Worm (Caenorhabditis elegans): ENCODE measurements around the gene flr-1.

Gene flr-1

DNA sequence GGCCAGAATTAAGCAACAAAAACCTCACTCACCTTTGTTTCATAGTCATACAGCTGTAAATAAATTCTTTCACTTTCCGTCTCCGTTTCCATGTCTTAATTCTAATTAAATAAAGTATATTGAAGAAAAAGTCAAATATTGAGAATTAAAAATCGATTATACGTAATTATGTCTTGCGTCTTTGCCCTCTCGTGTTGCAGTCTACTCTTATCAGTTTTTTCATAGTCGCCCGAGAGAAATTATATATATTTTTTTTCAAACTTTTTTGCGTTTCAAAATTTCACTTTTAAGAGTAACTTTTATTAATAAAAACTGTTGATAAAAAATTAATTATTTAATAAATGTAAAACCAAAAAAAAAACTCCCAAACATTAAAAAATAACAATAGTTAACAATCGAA is at the start of gene flr-1:
TSS of gene flr-1 (minus strand) at position 101 of the 400 bp plus-strand sequence.
- TF ChIP-seq nhr-48 (tag; optimal IDR thresholded peaks at IDR 0.05) (no peak), aha-1 (tag) (peak; percentile 2)

DNA sequence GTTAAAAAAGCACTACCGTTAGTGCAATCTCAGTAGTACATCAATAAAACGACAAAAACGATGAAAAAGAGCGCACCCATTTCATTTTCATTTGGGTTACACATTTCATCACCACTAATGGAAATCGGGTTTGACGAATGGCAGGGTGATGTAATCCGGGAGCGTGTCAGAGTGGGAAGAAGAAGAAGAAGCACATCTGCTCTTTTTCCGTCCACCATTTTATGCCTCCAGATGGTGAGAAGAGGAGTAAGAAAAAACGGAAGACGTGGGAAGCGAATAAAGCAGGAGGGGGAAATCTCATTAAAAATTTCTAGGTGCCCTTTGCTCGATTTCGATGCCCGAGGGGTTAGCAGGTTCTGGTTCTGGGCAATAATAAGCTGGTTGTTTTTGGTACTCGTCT is 49.7 kb upstream of the flr-1 start:
- TF ChIP-seq aha-1 (tag) (peak; percentile 74), dmd-8 (GFP tag; IDR thresholded peaks at IDR 0.05) (no peak)

DNA sequence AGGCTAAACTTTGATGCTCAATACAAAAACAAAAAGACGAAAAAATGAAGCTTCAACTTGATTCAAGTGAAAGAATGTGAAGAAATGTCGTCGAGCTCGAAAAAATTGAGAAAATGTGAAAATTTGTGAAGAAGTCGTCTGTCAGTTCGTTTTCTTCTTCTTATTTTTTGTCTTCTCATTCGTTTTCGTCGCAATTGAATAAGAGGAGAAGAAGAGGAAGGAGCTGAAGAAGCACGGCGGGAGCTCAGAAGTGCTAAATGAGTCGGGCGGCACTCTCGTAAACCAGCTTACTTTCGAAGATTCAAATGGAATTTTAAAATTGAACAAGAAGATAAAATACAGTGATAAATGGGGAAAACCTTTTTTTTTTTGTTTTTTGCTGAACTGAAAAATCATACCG is 48.9 kb upstream of the flr-1 start:
- TF ChIP-seq fkh-10 (GFP tag; optimal IDR thresholded peaks at IDR 0.05) (peak; percentile 25), unc-62 (GFP tag; optimal IDR thresholded peaks at IDR 0.05 in 1 of 2) (peak in 1 of 2 experiments; percentile 52), unc-62 (tag; optimal IDR thresholded peaks at IDR 0.05) (no peak), dmd-9 (GFP tag; IDR thresholded peaks at IDR 0.05) (no peak)

DNA sequence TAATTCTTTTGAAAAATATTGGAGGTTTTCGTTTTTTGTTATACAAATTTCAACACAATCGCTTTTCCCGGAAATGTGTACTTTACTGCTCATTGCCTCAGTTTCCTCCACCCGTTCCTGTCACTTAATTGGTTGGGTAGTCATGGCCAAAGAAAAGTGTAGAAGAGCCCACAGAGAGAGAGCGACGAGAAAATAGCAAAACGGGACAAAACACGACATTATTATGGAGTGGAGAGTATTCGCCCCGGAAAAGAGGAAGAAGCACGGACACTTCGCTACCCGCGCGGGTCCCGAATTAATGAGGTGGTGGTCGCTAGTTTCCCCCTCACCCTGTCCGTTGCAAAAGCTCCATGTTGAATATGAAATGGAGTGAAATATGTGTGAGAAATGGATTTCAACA is 47.5 kb upstream of the flr-1 start:
- no peak for TF ChIP-seq tra-1 (GFP tag; IDR thresholded peaks at IDR 0.05)
- no peak for TF ChIP-seq ztf-7 (tag; optimal IDR thresholded peaks at IDR 0.05)
- TF ChIP-seq php-3 (GFP tag; IDR thresholded peaks at IDR 0.05) = no peak
- no peak for TF ChIP-seq lin-39 (tag; optimal IDR thresholded peaks at IDR 0.05)
- TF ChIP-seq zip-2 (tag; optimal IDR thresholded peaks at IDR 0.05) = no peak
- no peak for TF ChIP-seq skn-1 (tag; optimal IDR thresholded peaks at IDR 0.05)
- TF ChIP-seq Y75B8A.6 (GFP tag; IDR thresholded peaks at IDR 0.05) = no peak
- no peak for TF ChIP-seq hif-1 (tag; optimal IDR thresholded peaks at IDR 0.05)

ce11 chrX:13502282-13502681 is 45.9 kb upstream of the flr-1 start:
- TF ChIP-seq hlh-30 (tag; optimal IDR thresholded peaks at IDR 0.05; ENCODE audit: insufficient read depth) (peak; percentile 12), lsy-2 (tag; optimal IDR thresholded peaks at IDR 0.05) (peak in 1 of 2 experiments; percentile 7), Y48G9A.11 (GFP tag; IDR thresholded peaks at IDR 0.05) (no peak), hif-1 (tag; optimal IDR thresholded peaks at IDR 0.05) (peak in 1 of 2 experiments; percentile 29), dmd-8 (GFP tag; IDR thresholded peaks at IDR 0.05) (no peak), hmg-1.1 (GFP tag; IDR thresholded peaks at IDR 0.05) (peak; percentile 73), mep-1 (tag; optimal IDR thresholded peaks at IDR 0.05) (peak; percentile 35), nhr-76 (tag; optimal IDR thresholded peaks at IDR 0.05) (no peak), rbr-2 (tag; optimal IDR thresholded peaks at IDR 0.05) (peak; percentile 72), F37D6.2 (tag; optimal IDR thresholded peaks at IDR 0.05) (peak; percentile 39), zip-2 (tag; optimal IDR thresholded peaks at IDR 0.05) (no peak), fkh-10 (GFP tag; optimal IDR thresholded peaks at IDR 0.05) (peak; percentile 18)

DNA sequence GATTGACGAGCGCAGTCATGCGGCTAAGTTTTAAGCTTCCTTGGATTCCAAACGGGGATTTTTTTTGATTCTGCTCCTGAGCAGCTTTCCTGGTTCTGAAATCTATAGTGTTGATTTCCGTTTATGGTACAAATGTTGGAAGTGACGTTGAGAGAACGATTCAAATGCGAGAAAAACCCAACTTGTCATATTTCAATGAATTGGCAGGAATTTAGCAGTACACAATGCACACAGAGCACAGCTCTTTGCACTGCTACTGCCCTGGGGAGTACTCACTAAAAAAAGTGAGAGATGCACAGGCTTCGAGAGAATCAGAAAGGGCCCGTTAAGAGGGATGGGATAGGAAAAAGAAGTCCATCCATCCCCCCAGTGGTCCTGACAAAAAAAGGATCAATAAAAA is 44.2 kb upstream of the flr-1 start, which contains the start of gene sad-1:
TSS of gene sad-1 (minus strand) at position 101 of the 400 bp plus-strand sequence.
- TF ChIP-seq lsy-2 (tag; optimal IDR thresholded peaks at IDR 0.05) = no peak
- TF ChIP-seq hmg-1.1 (GFP tag; IDR thresholded peaks at IDR 0.05) = peak; percentile 43; the same call in 1 of the 2 replicates
- no peak for TF ChIP-seq F37D6.2 (tag; optimal IDR thresholded peaks at IDR 0.05)
- no peak for TF ChIP-seq nhr-76 (tag; optimal IDR thresholded peaks at IDR 0.05)
- no peak for TF ChIP-seq nhr-25 (tag; optimal IDR thresholded peaks at IDR 0.05; ENCODE audit: borderline replicate concordance, insufficient read depth)
- TF ChIP-seq dmd-9 (GFP tag; IDR thresholded peaks at IDR 0.05) = 0 out of 2 replicates have a peak, but pooled peaks have one; percentile 40
- TF ChIP-seq mdl-1 (tag; optimal IDR thresholded peaks at IDR 0.05) = no peak
- no peak for TF ChIP-seq lin-38 (GFP tag; IDR thresholded peaks at IDR 0.05)
- no peak for TF ChIP-seq jun-1 (tag; optimal IDR thresholded peaks at IDR 0.05)
- no peak for TF ChIP-seq ceh-28 (tag; optimal IDR thresholded peaks at IDR 0.05)
- peak; percentile 53 for TF ChIP-seq aha-1 (tag)

DNA sequence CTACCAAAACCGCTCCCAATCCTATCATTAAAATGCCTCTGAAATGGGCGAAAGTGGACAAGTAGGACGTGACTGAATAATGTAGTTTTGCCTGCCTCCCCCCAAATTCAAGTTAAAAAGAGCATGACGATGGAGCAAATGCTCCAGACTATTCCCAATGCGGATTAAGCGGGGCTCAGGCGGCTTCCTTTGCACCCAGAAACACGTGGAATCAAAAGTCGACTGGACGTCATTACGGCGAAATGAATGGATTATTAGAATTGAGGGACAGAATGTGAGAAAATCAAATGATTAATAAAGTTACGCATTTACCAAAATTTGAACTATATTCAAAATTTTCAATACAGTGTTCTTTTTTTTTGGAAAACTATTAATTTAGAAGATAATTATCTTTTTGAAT is 43.6 kb upstream of the flr-1 start:
- TF ChIP-seq egl-27 (tag; optimal IDR thresholded peaks at IDR 0.05) = no peak
- TF ChIP-seq hlh-30 (tag; optimal IDR thresholded peaks at IDR 0.05; ENCODE audit: insufficient read depth) = peak; percentile 42
- no peak for TF ChIP-seq Y105C5A.15 (GFP tag; IDR thresholded peaks at IDR 0.05)
- TF ChIP-seq snpc-1.2 (GFP tag; IDR thresholded peaks at IDR 0.05) = no peak
- no peak for TF ChIP-seq unc-39 (tag; optimal IDR thresholded peaks at IDR 0.05)
- no peak for TF ChIP-seq tag-97 (GFP tag; IDR thresholded peaks at IDR 0.05)
- no peak for TF ChIP-seq ztf-7 (tag; optimal IDR thresholded peaks at IDR 0.05)
